Worm (Caenorhabditis elegans) whole organism, late embryonic: ENCODE results near the gene acp-6.

ENCODE experiments used
- C38D4.7 ChIP-seq: fragments of 200-800 bp; sonication (Bioruptor generic); optimal IDR thresholded peaks from 2 replicates; lab custom pipeline; 2018; ENCODE audit warnings: mild to moderate bottlenecking, missing genetic modification characterization, moderate library complexity, missing compliant biosample characterization
- F13H6.1 ChIP-seq: sonication (generic microtip); optimal IDR thresholded peaks from 2 replicates; lab custom pipeline; 2016; ENCODE audit warnings: missing genetic modification characterization, missing compliant biosample characterization
- K02D7.2 ChIP-seq: sonication (generic microtip); optimal IDR thresholded peaks from 2 replicates; lab custom pipeline; 2017; ENCODE audit warnings: mild to moderate bottlenecking, missing genetic modification characterization, missing compliant biosample characterization
- T23F11.4 ChIP-seq: fragments of 200-800 bp; sonication (Bioruptor generic); optimal IDR thresholded peaks from 2 replicates; lab custom pipeline; 2018; ENCODE audit warnings: mild to moderate bottlenecking, missing genetic modification characterization, missing compliant biosample characterization
- ahr-1 ChIP-seq: sonication (generic microtip); optimal IDR thresholded peaks from 2 replicates; lab custom pipeline; 2016; ENCODE audit warnings: missing genetic modification characterization, missing compliant biosample characterization
- ama-1 ChIP-seq: fragments of 150-350 bp; optimal IDR thresholded peaks from 2 replicates; lab custom pipeline; 2014
- ceh-2 ChIP-seq: sonication (generic microtip); optimal IDR thresholded peaks from 2 replicates; lab custom pipeline; 2016; ENCODE audit warnings: missing genotype, missing genetic modification characterization, missing compliant biosample characterization
- ceh-31 ChIP-seq: sonication (generic microtip); optimal IDR thresholded peaks from 2 replicates; lab custom pipeline; 2016; ENCODE audit warnings: missing genetic modification characterization, missing compliant biosample characterization
- ceh-34 ChIP-seq: sonication (generic microtip); optimal IDR thresholded peaks from 2 replicates; lab custom pipeline; 2016; ENCODE audit warnings: mild to moderate bottlenecking, missing genetic modification characterization, missing compliant biosample characterization
- ceh-48 ChIP-seq: sonication (generic microtip); optimal IDR thresholded peaks from 2 replicates; lab custom pipeline; 2016; ENCODE audit warnings: missing genetic modification characterization, inconsistent platforms, missing compliant biosample characterization
- ceh-6 ChIP-seq: fragments of 200-800 bp; sonication (Bioruptor generic); optimal IDR thresholded peaks from 2 replicates; lab custom pipeline; 2018; ENCODE audit warnings: mild to moderate bottlenecking, missing genetic modification characterization, missing compliant biosample characterization
- che-1 ChIP-seq: sonication (generic microtip); optimal IDR thresholded peaks from 2 replicates; lab custom pipeline; 2016; ENCODE audit warnings: mild to moderate bottlenecking, missing genetic modification characterization, missing compliant biosample characterization
- dve-1 ChIP-seq: sonication (generic microtip); optimal IDR thresholded peaks from 2 replicates; lab custom pipeline; 2017; ENCODE audit warnings: antibody characterized with exemption, mild to moderate bottlenecking, missing genetic modification characterization, missing compliant biosample characterization
- fax-1 ChIP-seq: sonication (generic microtip); optimal IDR thresholded peaks from 2 replicates; lab custom pipeline; 2016; ENCODE audit warnings: missing genotype, missing genetic modification characterization, missing compliant biosample characterization
- fkh-10 ChIP-seq: fragments of 150-350 bp; optimal IDR thresholded peaks from 2 replicates; lab custom pipeline; 2014; ENCODE audit warnings: missing biosample characterization, missing genetic modification reagents, missing genetic modification characterization
- gmeb-2 ChIP-seq: sonication (generic microtip); optimal IDR thresholded peaks from 2 replicates; lab custom pipeline; 2016; ENCODE audit warnings: missing genetic modification characterization, inconsistent platforms, missing compliant biosample characterization
- hlh-13 ChIP-seq: fragments of 200-800 bp; sonication (Bioruptor generic); optimal IDR thresholded peaks from 2 replicates; lab custom pipeline; 2018; ENCODE audit warnings: mild to moderate bottlenecking, missing genetic modification characterization, missing compliant biosample characterization
- hlh-15 ChIP-seq: sonication (generic microtip); optimal IDR thresholded peaks from 2 replicates; lab custom pipeline; 2016; ENCODE audit warnings: missing genetic modification characterization, missing compliant biosample characterization
- hlh-30 ChIP-seq: sonication (generic microtip); optimal IDR thresholded peaks from 2 replicates; lab custom pipeline; 2017; ENCODE audit warnings: antibody characterized with exemption, missing genetic modification characterization, missing compliant biosample characterization; ENCODE audit not compliant: insufficient read depth
- hlh-6 ChIP-seq: sonication (generic microtip); optimal IDR thresholded peaks from 2 replicates; lab custom pipeline; 2016; ENCODE audit warnings: missing genotype, missing genetic modification characterization, missing compliant biosample characterization
- hlh-8 ChIP-seq: sonication (generic microtip); optimal IDR thresholded peaks from 2 replicates; lab custom pipeline; 2016; ENCODE audit warnings: missing genotype, missing genetic modification characterization, missing compliant biosample characterization
- madf-2 ChIP-seq: sonication (generic microtip); optimal IDR thresholded peaks from 2 replicates; lab custom pipeline; 2017; ENCODE audit warnings: missing genetic modification characterization, missing compliant biosample characterization
- nfya-1 ChIP-seq: sonication (generic microtip); optimal IDR thresholded peaks from 2 replicates; lab custom pipeline; 2017; ENCODE audit warnings: missing genetic modification characterization, mild to moderate bottlenecking, missing compliant biosample characterization, antibody characterized with exemption, moderate library complexity
- nhr-11 ChIP-seq: fragments of 150-350 bp; optimal IDR thresholded peaks from 2 replicates; lab custom pipeline; 2014; ENCODE audit warnings: missing biosample characterization, missing genetic modification characterization
- odd-2 ChIP-seq: sonication (generic microtip); optimal IDR thresholded peaks from 2 replicates; lab custom pipeline; 2017; ENCODE audit warnings: antibody characterized with exemption, mild to moderate bottlenecking, missing genetic modification characterization, missing compliant biosample characterization
- pat-9 ChIP-seq: fragments of 200-800 bp; sonication (Bioruptor generic); optimal IDR thresholded peaks from 2 replicates; lab custom pipeline; 2018; ENCODE audit warnings: mild to moderate bottlenecking, missing genetic modification characterization, moderate library complexity, missing compliant biosample characterization
- pax-1 ChIP-seq: fragments of 150-350 bp; optimal IDR thresholded peaks from 2 replicates; lab custom pipeline; 2014; ENCODE audit warnings: missing biosample characterization, missing genetic modification characterization
- pha-4 ChIP-seq: fragments of 150-350 bp; optimal IDR thresholded peaks from 2 replicates; lab custom pipeline; 2018; ENCODE audit warnings: missing biosample characterization, missing genetic modification reagents, missing genetic modification characterization
- pros-1 ChIP-seq: fragments of 150-350 bp; optimal IDR thresholded peaks from 2 replicates; lab custom pipeline; 2014; ENCODE audit warnings: missing biosample characterization, missing genetic modification reagents, missing genetic modification characterization
- ref-2 ChIP-seq: sonication (generic microtip); optimal IDR thresholded peaks from 2 replicates; lab custom pipeline; 2016; ENCODE audit warnings: missing genetic modification characterization, missing compliant biosample characterization
- rnt-1 ChIP-seq: sonication (generic microtip); optimal IDR thresholded peaks from 2 replicates; lab custom pipeline; 2016; ENCODE audit warnings: missing genetic modification characterization, missing compliant biosample characterization
- sox-4 ChIP-seq: sonication (generic microtip); optimal IDR thresholded peaks from 2 replicates; lab custom pipeline; 2017; ENCODE audit warnings: mild to moderate bottlenecking, missing genetic modification characterization, inconsistent platforms, missing compliant biosample characterization
- syd-9 ChIP-seq: sonication (generic microtip); optimal IDR thresholded peaks from 2 replicates; lab custom pipeline; 2016; ENCODE audit warnings: mild to moderate bottlenecking, missing genetic modification characterization, moderate library complexity, missing compliant biosample characterization
- tbx-2 ChIP-seq: sonication (generic microtip); optimal IDR thresholded peaks from 2 replicates; lab custom pipeline; 2016; ENCODE audit warnings: missing genetic modification characterization, missing compliant biosample characterization
- tbx-7 ChIP-seq: sonication (generic microtip); optimal IDR thresholded peaks from 2 replicates; lab custom pipeline; 2016; ENCODE audit warnings: missing genotype, missing genetic modification characterization, missing compliant biosample characterization
- ttx-3 ChIP-seq: sonication (generic microtip); optimal IDR thresholded peaks from 2 replicates; lab custom pipeline; 2016; ENCODE audit warnings: missing genetic modification reagents, missing genetic modification characterization, missing compliant biosample characterization
- unc-42 ChIP-seq: sonication (generic microtip); optimal IDR thresholded peaks from 2 replicates; lab custom pipeline; 2016; ENCODE audit warnings: missing genotype, missing genetic modification characterization, missing compliant biosample characterization
- unc-55 ChIP-seq: sonication (generic microtip); optimal IDR thresholded peaks from 2 replicates; lab custom pipeline; 2017; ENCODE audit warnings: missing biosample characterization, missing genetic modification reagents, missing genetic modification characterization
- unc-86 ChIP-seq: sonication (generic microtip); optimal IDR thresholded peaks from 2 replicates; lab custom pipeline; 2016; ENCODE audit warnings: missing genetic modification characterization, missing compliant biosample characterization
- zip-5 ChIP-seq: sonication (generic microtip); optimal IDR thresholded peaks from 2 replicates; lab custom pipeline; 2016; ENCODE audit warnings: missing genetic modification characterization, missing compliant biosample characterization

acp-6 gene

ce11 chrIV:6426089-6426715 is at the start of gene acp-6:
Gene acp-6 (minus strand): TSS chrIV:6426139.
- TF ChIP-seq fax-1 (tag; lab: Kevin White, UChicago) (no peak), T23F11.4 (GFP tag; lab: Kevin White, UChicago) (no peak), pax-1 (tag; lab: Kevin White, UChicago) (no peak), gmeb-2 (no peak), sox-4 (tag; lab: Kevin White, UChicago) (no peak), tbx-2 (tag; lab: Kevin White, UChicago) (no peak), tbx-7 (tag; lab: Kevin White, UChicago) (no peak), pat-9 (no peak), hlh-8 (tag; lab: Kevin White, UChicago) (no peak), ceh-31 (tag; lab: Kevin White, UChicago) (no peak), dve-1 (no peak), odd-2 (tag; lab: Kevin White, UChicago) (no peak), pha-4 (tag; lab: Kevin White, UChicago) (no peak), che-1 (tag; lab: Kevin White, UChicago) (no peak), pros-1 (tag; lab: Kevin White, UChicago) (no peak), hlh-15 (tag; lab: Kevin White, UChicago) (no peak)
- TF ChIP-seq, all 69 proteins: peak for 0

DNA sequence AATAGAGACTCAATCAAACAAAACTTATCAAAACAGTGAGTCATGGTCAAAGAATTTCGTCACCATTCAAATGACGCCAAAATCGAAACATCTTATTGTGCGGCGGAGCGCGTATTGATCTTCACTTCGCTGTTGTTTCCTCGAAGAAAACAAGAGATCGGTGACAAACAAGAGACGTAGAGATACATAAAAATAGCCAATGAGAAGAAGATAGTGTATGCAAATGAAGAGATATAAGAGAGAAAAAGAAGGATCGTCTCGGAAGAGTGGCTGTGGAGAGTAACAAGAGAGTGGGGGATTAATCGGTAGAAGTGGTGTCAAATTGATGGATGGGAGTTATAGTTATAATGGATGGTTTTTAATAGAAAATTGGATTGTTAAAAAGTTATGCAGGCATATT is 48.8 kb upstream of the acp-6 start:
- TF ChIP-seq hlh-13 (GFP tag; lab: Kevin White, UChicago) (no peak), F13H6.1 (tag; lab: Kevin White, UChicago) (no peak), ceh-48 (tag; lab: Kevin White, UChicago) (peak; percentile 66), zip-5 (tag; lab: Kevin White, UChicago) (no peak), unc-42 (peak; percentile 43), unc-55 (GFP tag; lab: Kevin White, UChicago) (peak; percentile 91), nfya-1 (peak; percentile 68), madf-2 (tag; lab: Kevin White, UChicago) (no peak), tbx-2 (tag; lab: Kevin White, UChicago) (peak; percentile 60), ama-1 (lab: Kevin White, UChicago) (no peak), hlh-30 (tag; lab: Kevin White, UChicago) (no peak), ceh-31 (tag; lab: Kevin White, UChicago) (peak; percentile 51), ref-2 (tag; lab: Kevin White, UChicago) (no peak), pax-1 (tag; lab: Kevin White, UChicago) (peak; percentile 73), dve-1 (peak; percentile 20), nhr-11 (tag; lab: Kevin White, UChicago) (no peak), gmeb-2 (no peak), pha-4 (tag; lab: Kevin White, UChicago) (no peak), fkh-10 (GFP tag; lab: Kevin White, UChicago) (no peak), ceh-2 (tag; lab: Kevin White, UChicago) (no peak), ceh-34 (tag; lab: Kevin White, UChicago) (peak; percentile 41)

DNA sequence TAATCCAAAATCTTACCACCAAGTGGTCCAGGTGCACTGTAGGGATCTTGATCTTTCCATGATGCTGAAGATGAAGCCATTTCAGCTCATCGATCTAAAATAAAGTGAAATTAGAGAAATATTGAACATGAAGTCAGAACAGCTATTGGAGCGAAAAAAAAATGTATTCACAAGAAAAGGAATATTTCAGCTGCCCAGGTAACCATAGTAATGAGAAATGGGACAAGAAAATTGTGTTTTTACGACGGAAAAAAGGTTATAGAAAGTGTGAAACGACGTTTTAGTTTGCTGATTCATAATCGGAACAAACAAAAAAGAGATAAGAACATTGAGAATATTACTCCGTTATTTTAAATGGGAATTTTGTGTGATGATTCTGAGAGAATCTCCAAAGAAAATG is 47.2 kb upstream of the acp-6 start, which contains the start of gene Y73B6BL.27:
Gene Y73B6BL.27 (minus strand): TSS at position 101 of the 400 bp plus-strand sequence.
- TF ChIP-seq madf-2 (tag; lab: Kevin White, UChicago), result no peak
- TF ChIP-seq C38D4.7 (GFP tag; lab: Kevin White, UChicago), result no peak
- no peak for TF ChIP-seq hlh-13 (GFP tag; lab: Kevin White, UChicago)
- TF ChIP-seq ceh-6, result no peak

- TF ChIP-seq ceh-6, result no peak
- no peak for TF ChIP-seq hlh-8 (tag; lab: Kevin White, UChicago)
- TF ChIP-seq ceh-31 (tag; lab: Kevin White, UChicago), result no peak
- no peak for TF ChIP-seq gmeb-2
- TF ChIP-seq rnt-1 (tag; lab: Kevin White, UChicago), result no peak
- no peak for TF ChIP-seq ahr-1
- TF ChIP-seq hlh-6 (tag; lab: Kevin White, UChicago), result no peak
- TF ChIP-seq pha-4 (tag; lab: Kevin White, UChicago), result no peak
- no peak for TF ChIP-seq pax-1 (tag; lab: Kevin White, UChicago)
- TF ChIP-seq fax-1 (tag; lab: Kevin White, UChicago), result no peak
- no peak for TF ChIP-seq K02D7.2 (tag; lab: Kevin White, UChicago)
- TF ChIP-seq syd-9 (tag; lab: Kevin White, UChicago), result no peak
- no peak for TF ChIP-seq unc-55 (GFP tag; lab: Kevin White, UChicago)
- TF ChIP-seq sox-4 (tag; lab: Kevin White, UChicago), result no peak
- no peak for TF ChIP-seq ttx-3 (tag; lab: Kevin White, UChicago)
- no peak for TF ChIP-seq ama-1 (lab: Kevin White, UChicago)
- no peak for TF ChIP-seq unc-86
Measured at ce11 chrIV:6471216-6471615, 45.3 kb upstream of the acp-6 start, which contains the start of gene tmed-13. Gene tmed-13 (minus strand): TSS chrIV:6471384.
